Fruit fly (Drosophila melanogaster) whole organism, embryonic: Measurements from ENCODE around the gene Nak.
A peak's percentile ranks its signal among the peaks of the same experiment; 100 is the strongest.

Experiments
- Aef1 ChIP-seq: fragments of 200-800 bp; sonication (Bioruptor generic); IDR thresholded peaks from 3 replicates; pipeline ENCODE4 v1.3.6; 2022; ENCODE audit warnings: missing biosample characterization, missing genetic modification characterization
- BEAF-32 ChIP-seq: fragments of 200-800 bp; sonication (Bioruptor generic); optimal IDR thresholded peaks from 3 replicates; lab custom pipeline; 2017; ENCODE audit warnings: missing biosample characterization, missing genetic modification characterization, mild to moderate bottlenecking, moderate library complexity, missing genetic modification reagents
- CG12104 ChIP-seq: fragments of 200-800 bp; sonication (Bioruptor generic); optimal IDR thresholded peaks from 3 replicates; lab custom pipeline; 2016; ENCODE audit warnings: missing biosample characterization, missing genetic modification characterization
- CG12659 ChIP-seq: fragments of 200-800 bp; sonication (Bioruptor generic); optimal IDR thresholded peaks from 3 replicates; lab custom pipeline; 2017; ENCODE audit warnings: mild to moderate bottlenecking, missing biosample characterization, missing genetic modification reagents, missing genetic modification characterization
- CG12769 ChIP-seq: fragments of 200-800 bp; sonication (Bioruptor generic); optimal IDR thresholded peaks from 2 replicates; lab custom pipeline; 2019; ENCODE audit warnings: missing biosample characterization, mild to moderate bottlenecking, missing genetic modification characterization, moderate library complexity
- CG15073 ChIP-seq: fragments of 200-800 bp; sonication (Bioruptor generic); optimal IDR thresholded peaks from 2 replicates; lab custom pipeline; 2016; ENCODE audit warnings: missing biosample characterization, missing genetic modification characterization
- CG15269 ChIP-seq: fragments of 200-800 bp; sonication (Bioruptor generic); optimal IDR thresholded peaks from 2 replicates; lab custom pipeline; 2018; ENCODE audit warnings: missing biosample characterization, mild to moderate bottlenecking, missing genetic modification characterization, moderate library complexity
- CG1603 ChIP-seq: fragments of 200-800 bp; sonication (Bioruptor generic); optimal IDR thresholded peaks from 2 replicates; lab custom pipeline; 2019; ENCODE audit warnings: missing biosample characterization, mild to moderate bottlenecking, missing genetic modification characterization, moderate library complexity
- CG17328 ChIP-seq: fragments of 200-800 bp; sonication (Bioruptor generic); IDR thresholded peaks from 2 replicates; pipeline ENCODE4 v1.3.6; 2022; ENCODE audit warnings: missing biosample characterization, missing genetic modification characterization
- CG17361 ChIP-seq: fragments of 200-800 bp; sonication (Bioruptor generic); IDR thresholded peaks from 3 replicates; pipeline ENCODE4 v1.3.6; 2022; ENCODE audit warnings: missing biosample characterization, missing genetic modification characterization
- CG17385 ChIP-seq: fragments of 200-800 bp; sonication (Bioruptor generic); optimal IDR thresholded peaks from 3 replicates; lab custom pipeline; 2018; ENCODE audit warnings: missing biosample characterization, mild to moderate bottlenecking, missing genetic modification characterization
- CG2199 ChIP-seq: fragments of 200-800 bp; sonication (Bioruptor generic); IDR thresholded peaks from 3 replicates; pipeline ENCODE4 v1.3.6; 2022; ENCODE audit warnings: missing biosample characterization, missing genetic modification characterization
- CG2889 ChIP-seq: fragments of 200-800 bp; sonication (Bioruptor generic); IDR thresholded peaks from 3 replicates; pipeline ENCODE4 v1.3.6; 2022; ENCODE audit warnings: missing biosample characterization, missing genetic modification characterization
- CG31388 ChIP-seq: fragments of 200-800 bp; sonication (Bioruptor generic); optimal IDR thresholded peaks from 2 replicates; lab custom pipeline; 2016; ENCODE audit warnings: missing biosample characterization, missing genetic modification characterization
- CG34224 ChIP-seq: fragments of 200-800 bp; sonication (Bioruptor generic); IDR thresholded peaks from 3 replicates; pipeline ENCODE4 v1.3.6; 2022; ENCODE audit warnings: missing biosample characterization, missing genetic modification characterization; ENCODE audit not compliant: partially characterized antibody
- CG34376 ChIP-seq: fragments of 200-800 bp; sonication (Bioruptor generic); optimal IDR thresholded peaks from 2 replicates; lab custom pipeline; 2018; ENCODE audit warnings: missing biosample characterization, mild to moderate bottlenecking, missing genetic modification characterization
- CG34422 ChIP-seq: fragments of 200-800 bp; sonication (Bioruptor generic); IDR thresholded peaks from 3 replicates; pipeline ENCODE4 v1.3.6; 2022; ENCODE audit warnings: missing biosample characterization, missing genetic modification characterization
- CG4360 ChIP-seq: fragments of 200-800 bp; sonication (Bioruptor generic); IDR thresholded peaks from 2 replicates; pipeline ENCODE4 v1.3.6; 2022; ENCODE audit warnings: missing biosample characterization, missing genetic modification characterization
- CG4707 ChIP-seq: fragments of 200-800 bp; sonication (Bioruptor generic); optimal IDR thresholded peaks from 2 replicates; lab custom pipeline; 2018; ENCODE audit warnings: missing biosample characterization, mild to moderate bottlenecking, missing genetic modification characterization, moderate library complexity
- CG6175 ChIP-seq: fragments of 200-800 bp; sonication (Bioruptor generic); IDR thresholded peaks from 3 replicates; pipeline ENCODE4 v1.3.6; 2022; ENCODE audit warnings: missing biosample characterization, missing genetic modification characterization
- CG6654 ChIP-seq: fragments of 200-800 bp; sonication (Bioruptor generic); optimal IDR thresholded peaks from 2 replicates; lab custom pipeline; 2017; ENCODE audit warnings: missing biosample characterization, mild to moderate bottlenecking, missing genetic modification characterization
- CG7357 ChIP-seq: fragments of 200-800 bp; sonication (Bioruptor generic); IDR thresholded peaks from 3 replicates; pipeline ENCODE4 v1.3.6; 2022; ENCODE audit warnings: missing biosample characterization, missing genetic modification characterization
- CG7786 ChIP-seq: fragments of 200-800 bp; sonication (Bioruptor generic); optimal IDR thresholded peaks from 2 replicates; lab custom pipeline; 2016; ENCODE audit warnings: missing biosample characterization, missing genetic modification characterization
- CG7839 ChIP-seq: fragments of 200-800 bp; sonication (Bioruptor generic); optimal IDR thresholded peaks from 3 replicates; lab custom pipeline; 2018; ENCODE audit warnings: missing biosample characterization, mild to moderate bottlenecking, missing genetic modification characterization, moderate library complexity
- CG8089 ChIP-seq: fragments of 200-800 bp; sonication (Bioruptor generic); optimal IDR thresholded peaks from 3 replicates; lab custom pipeline; 2016; ENCODE audit warnings: missing biosample characterization, missing genetic modification characterization
- CG9609 ChIP-seq: fragments of 200-800 bp; sonication (Bioruptor generic); optimal IDR thresholded peaks from 3 replicates; lab custom pipeline; 2016; ENCODE audit warnings: missing biosample characterization, missing genetic modification characterization
- Doc3 ChIP-seq: fragments of 200-800 bp; sonication (Bioruptor generic); IDR thresholded peaks from 3 replicates; pipeline ENCODE4 v1.3.6; 2022; ENCODE audit warnings: missing biosample characterization, missing genetic modification characterization; ENCODE audit not compliant: partially characterized antibody
- Elba2 ChIP-seq: fragments of 200-800 bp; sonication (Bioruptor generic); optimal IDR thresholded peaks from 3 replicates; lab custom pipeline; 2016; ENCODE audit warnings: missing biosample characterization, missing genetic modification characterization
- Hr39 ChIP-seq: fragments of >200 bp; optimal IDR thresholded peaks from 2 replicates; lab custom pipeline; 2017
- Mad ChIP-seq: fragments of 200-800 bp; sonication (Bioruptor generic); optimal IDR thresholded peaks from 2 replicates; lab custom pipeline; 2016; ENCODE audit warnings: missing biosample characterization, missing genetic modification characterization
- Nf-YB ChIP-seq: fragments of 200-800 bp; sonication (Bioruptor generic); optimal IDR thresholded peaks from 3 replicates; lab custom pipeline; 2019; ENCODE audit warnings: missing biosample characterization, mild to moderate bottlenecking, missing genetic modification characterization, moderate library complexity
- Rx ChIP-seq: fragments of 200-800 bp; sonication (Bioruptor generic); IDR thresholded peaks from 2 replicates; pipeline ENCODE4 v1.3.6; 2022; ENCODE audit warnings: missing biosample characterization, missing genetic modification characterization
- Side ChIP-seq: fragments of 200-800 bp; sonication (Bioruptor generic); optimal IDR thresholded peaks from 2 replicates; lab custom pipeline; 2016; ENCODE audit warnings: missing biosample characterization, missing genetic modification characterization
- ab ChIP-seq: fragments of 200-800 bp; sonication (Bioruptor generic); optimal IDR thresholded peaks from 2 replicates; lab custom pipeline; 2016; ENCODE audit warnings: missing biosample characterization, missing genetic modification characterization
- ac ChIP-seq: fragments of 200-800 bp; sonication (Bioruptor generic); optimal IDR thresholded peaks from 3 replicates; lab custom pipeline; 2017; ENCODE audit warnings: missing biosample characterization, mild to moderate bottlenecking, missing genetic modification characterization
- aop ChIP-seq: fragments of 200-800 bp; sonication (Bioruptor generic); IDR thresholded peaks from 2 replicates; pipeline ENCODE4 v1.3.6; 2022; ENCODE audit warnings: missing biosample characterization, missing genetic modification characterization
- ara ChIP-seq: fragments of 200-800 bp; sonication (Bioruptor generic); IDR thresholded peaks from 2 replicates; pipeline ENCODE4 v1.3.6; 2022; ENCODE audit warnings: missing biosample characterization, missing genetic modification characterization
- bbx ChIP-seq: fragments of 200-800 bp; sonication (Bioruptor generic); IDR thresholded peaks from 2 replicates; pipeline ENCODE4 v1.3.6; 2022; ENCODE audit warnings: missing biosample characterization, missing genetic modification characterization; ENCODE audit not compliant: partially characterized antibody
- cg ChIP-seq: fragments of 200-800 bp; sonication (Bioruptor generic); optimal IDR thresholded peaks from 3 replicates; lab custom pipeline; 2019; ENCODE audit warnings: missing biosample characterization, mild to moderate bottlenecking, missing genetic modification characterization, moderate library complexity
- ci ChIP-seq: fragments of 200-800 bp; sonication (Bioruptor generic); IDR thresholded peaks from 3 replicates; pipeline ENCODE4 v1.3.6; 2022; ENCODE audit warnings: missing biosample characterization, missing genetic modification characterization
- croc ChIP-seq: fragments of 200-800 bp; sonication (Bioruptor generic); conservative IDR thresholded peaks from 3 replicates; pipeline ENCODE4 v1.3.6; 2022; ENCODE audit warnings: missing biosample characterization, missing genetic modification characterization
- da ChIP-seq: fragments of 200-800 bp; sonication (Bioruptor generic); optimal IDR thresholded peaks from 2 replicates; lab custom pipeline; 2016; ENCODE audit warnings: missing biosample characterization, missing genetic modification characterization
- fru ChIP-seq: fragments of >200 bp; optimal IDR thresholded peaks from 2 replicates; lab custom pipeline; 2017
- lab ChIP-seq: fragments of 200-800 bp; sonication (Bioruptor generic); optimal IDR thresholded peaks from 3 replicates; lab custom pipeline; 2017; ENCODE audit warnings: missing biosample characterization, missing genetic modification characterization, mild to moderate bottlenecking, moderate library complexity, missing genetic modification reagents
- maf-S ChIP-seq: fragments of 200-800 bp; sonication (Bioruptor generic); optimal IDR thresholded peaks from 2 replicates; lab custom pipeline; 2016; ENCODE audit warnings: missing biosample characterization, missing genetic modification characterization
- mirr ChIP-seq: fragments of 200-800 bp; sonication (Bioruptor generic); optimal IDR thresholded peaks from 3 replicates; lab custom pipeline; 2018; ENCODE audit warnings: missing biosample characterization, mild to moderate bottlenecking, missing genetic modification characterization
- org-1 ChIP-seq: fragments of 200-800 bp; sonication (Bioruptor generic); optimal IDR thresholded peaks from 2 replicates; lab custom pipeline; 2017; ENCODE audit warnings: missing biosample characterization, missing genetic modification characterization
- ranshi ChIP-seq: fragments of 200-800 bp; sonication (Bioruptor generic); IDR thresholded peaks from 2 replicates; pipeline ENCODE4 v1.3.6; 2022; ENCODE audit warnings: missing biosample characterization, missing genetic modification characterization
- stc ChIP-seq: fragments of 200-800 bp; sonication (Bioruptor generic); IDR thresholded peaks from 2 replicates; pipeline ENCODE4 v1.3.6; 2022; ENCODE audit warnings: missing biosample characterization, missing genetic modification characterization
- twi ChIP-seq: fragments of 200-800 bp; optimal IDR thresholded peaks from 2 replicates; lab custom pipeline; 2019; ENCODE audit warnings: missing biosample characterization, mild to moderate bottlenecking, missing genetic modification characterization, moderate library complexity
- wor ChIP-seq: fragments of 200-800 bp; sonication (Bioruptor generic); IDR thresholded peaks from 2 replicates; pipeline ENCODE4 v1.3.6; 2022; ENCODE audit warnings: missing biosample characterization, missing genetic modification characterization

The Nak gene

DNA sequence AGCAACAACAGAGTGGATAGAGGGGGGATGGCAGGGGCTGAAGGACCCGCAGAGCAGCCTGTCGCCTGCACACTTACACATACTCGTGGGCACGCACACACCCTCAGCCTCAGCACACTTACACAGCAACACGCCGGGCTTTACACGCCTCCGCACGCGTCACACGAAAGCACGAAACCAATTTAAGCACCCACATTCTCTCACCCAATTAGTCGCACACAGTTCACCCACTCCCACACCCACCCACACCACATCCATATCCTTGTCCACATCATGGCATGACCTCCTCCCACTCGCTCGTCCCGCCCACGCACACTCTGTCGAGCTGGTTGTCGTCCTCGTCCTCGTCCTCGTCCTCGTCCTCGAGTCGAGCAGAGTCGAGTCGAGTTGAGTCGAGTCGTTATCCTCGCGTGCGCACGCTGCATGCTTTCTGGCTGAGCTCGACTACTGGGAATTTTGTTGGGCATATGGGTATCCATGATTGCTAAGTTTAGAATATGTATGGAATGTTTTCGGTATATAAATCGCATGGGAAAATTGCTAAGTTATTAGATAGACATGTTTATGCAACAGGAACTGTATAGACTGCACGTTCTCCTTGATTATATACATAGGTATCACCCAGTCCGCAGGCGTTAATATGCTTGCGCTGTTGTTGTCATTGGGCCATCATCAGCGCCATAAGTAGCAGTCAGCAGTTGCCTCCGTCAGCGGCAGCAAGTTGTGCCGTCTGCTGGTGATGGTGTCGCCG lies 43.5 kb upstream of the Nak start (continued):
- peak; percentile 81 for TF ChIP-seq ranshi (GFP tag; lab: Robert Waterston, UW)
- peak; percentile 80 for TF ChIP-seq Side (GFP tag; lab: Kevin White, UChicago)
- TF ChIP-seq maf-S (GFP tag; lab: Kevin White, UChicago) = peak; percentile 83
- TF ChIP-seq CG2889 = peak; percentile 74; the same call in 2 of the 3 replicates
- peak; percentile 85 for TF ChIP-seq CG7786 (GFP tag; lab: Kevin White, UChicago)
- peak; percentile 79 for TF ChIP-seq CG17385 (GFP tag; lab: Kevin White, UChicago)
- no peak for TF ChIP-seq BEAF-32 (GFP tag; lab: Kevin White, UChicago)
- TF ChIP-seq CG9609 (GFP tag; lab: Kevin White, UChicago) = peak; percentile 83
- peak; percentile 86 for TF ChIP-seq CG34422 (GFP tag; lab: Robert Waterston, UW)
- peak; percentile 91 for TF ChIP-seq ci (GFP tag; lab: Robert Waterston, UW)
- no peak for TF ChIP-seq fru
- 0 out of 3 replicates have a peak, but pooled peaks have one; percentile 52 for TF ChIP-seq CG2199 (GFP tag; lab: Robert Waterston, UW)
- TF ChIP-seq Hr39 = no peak
- peak; percentile 83 for TF ChIP-seq CG15269 (tag; lab: Kevin White, UChicago)
- no peak for TF ChIP-seq aop (GFP tag; lab: Robert Waterston, UW)
- no peak for TF ChIP-seq CG31388
- peak; percentile 75 for TF ChIP-seq CG17328 (GFP tag; lab: Robert Waterston, UW)
- peak; percentile 95 for TF ChIP-seq CG12769
- no peak for TF ChIP-seq da (GFP tag; lab: Kevin White, UChicago)
- peak; percentile 53 for TF ChIP-seq Nf-YB (GFP tag; lab: Kevin White, UChicago)
- TF ChIP-seq CG17361 (GFP tag; lab: Robert Waterston, UW) = peak; percentile 75
- no peak for TF ChIP-seq CG34224 (GFP tag; lab: Robert Waterston, UW)
- no peak for TF ChIP-seq CG15073 (GFP tag; lab: Kevin White, UChicago)
- TF ChIP-seq CG8089 (GFP tag; lab: Kevin White, UChicago) = peak; percentile 49
- TF ChIP-seq mirr (GFP tag; lab: Kevin White, UChicago) = peak; percentile 88
- no peak for TF ChIP-seq Doc3
- TF ChIP-seq CG4707 (GFP tag; lab: Kevin White, UChicago) = no peak
- peak; percentile 87 for TF ChIP-seq org-1 (GFP tag; lab: Kevin White, UChicago)
- TF ChIP-seq CG7357 = peak; percentile 76
- TF ChIP-seq CG7839 (tag; lab: Kevin White, UChicago) = peak; percentile 89
- peak; percentile 92 for TF ChIP-seq lab (GFP tag; lab: Kevin White, UChicago)
- TF ChIP-seq twi (tag; lab: Kevin White, UChicago) = peak; percentile 43
- TF ChIP-seq CG4360 (GFP tag; lab: Robert Waterston, UW) = peak; percentile 36; the same call in 1 of the 2 replicates
- TF ChIP-seq cg (GFP tag; lab: Kevin White, UChicago) = peak; percentile 27
- peak; percentile 85 for TF ChIP-seq CG1603
- TF ChIP-seq Aef1 (GFP tag; lab: Robert Waterston, UW) = peak; percentile 85
- TF ChIP-seq CG12659 (GFP tag; lab: Kevin White, UChicago) = peak; percentile 83
- peak; percentile 71 for TF ChIP-seq croc
- TF ChIP-seq CG12104 (GFP tag; lab: Kevin White, UChicago) = peak; percentile 18
- TF ChIP-seq stc (GFP tag; lab: Robert Waterston, UW) = peak; percentile 78
- TF ChIP-seq ac (GFP tag; lab: Kevin White, UChicago) = no peak
- TF ChIP-seq Rx (GFP tag; lab: Robert Waterston, UW) = peak; percentile 80
- peak; percentile 56 for TF ChIP-seq Mad
- no peak for TF ChIP-seq Elba2 (GFP tag; lab: Kevin White, UChicago)
- peak; percentile 78 for TF ChIP-seq CG6175 (GFP tag; lab: Robert Waterston, UW)
- peak; percentile 33 for TF ChIP-seq CG34376
- peak; percentile 80 for TF ChIP-seq ara (GFP tag; lab: Robert Waterston, UW)
- peak; percentile 16 for TF ChIP-seq CG6654 (GFP tag; lab: Kevin White, UChicago)
- TF ChIP-seq wor (GFP tag; lab: Robert Waterston, UW) = peak; percentile 74
- TF ChIP-seq ab (GFP tag; lab: Kevin White, UChicago) = no peak
- no peak for TF ChIP-seq bbx (GFP tag; lab: Robert Waterston, UW)
